Fruit fly (Drosophila melanogaster) whole organism, embryonic: ENCODE data around the gene CG31792.

Source experiments
- CG10959 ChIP-seq: fragments of 200-800 bp; sonication (Bioruptor generic); IDR thresholded peaks from 2 replicates; pipeline ENCODE4 v1.3.6; 2022; ENCODE audit warnings: missing biosample characterization, missing genetic modification characterization
- CG11456 ChIP-seq: fragments of 200-800 bp; sonication (Bioruptor generic); IDR thresholded peaks from 3 replicates; pipeline ENCODE4 v1.3.6; 2022; ENCODE audit warnings: missing biosample characterization, missing genetic modification characterization
- CG11504 ChIP-seq: fragments of 200-800 bp; sonication (Bioruptor generic); optimal IDR thresholded peaks from 3 replicates; lab custom pipeline; 2019; ENCODE audit warnings: missing biosample characterization, mild to moderate bottlenecking, missing genetic modification characterization, moderate library complexity
- CG11560 ChIP-seq: fragments of 200-800 bp; sonication (Bioruptor generic); IDR thresholded peaks from 3 replicates; pipeline ENCODE4 v1.3.6; 2022; ENCODE audit warnings: missing biosample characterization, missing genetic modification characterization
- CG12391 ChIP-seq: fragments of 200-800 bp; sonication (Bioruptor generic); optimal IDR thresholded peaks from 3 replicates; lab custom pipeline; 2018; ENCODE audit warnings: missing biosample characterization, mild to moderate bottlenecking, missing genetic modification characterization, moderate library complexity
- CG13894 ChIP-seq: fragments of 200-800 bp; sonication (Bioruptor generic); optimal IDR thresholded peaks from 3 replicates; lab custom pipeline; 2018; ENCODE audit warnings: missing biosample characterization, mild to moderate bottlenecking, missing genetic modification characterization, moderate library complexity
- CG14667 ChIP-seq: fragments of 200-800 bp; sonication (Bioruptor generic); IDR thresholded peaks from 2 replicates; pipeline ENCODE4 v1.3.6; 2022; ENCODE audit warnings: missing biosample characterization, missing genetic modification characterization
- CG14860 ChIP-seq: fragments of 200-800 bp; sonication (Bioruptor generic); IDR thresholded peaks from 3 replicates; pipeline ENCODE4 v1.3.6; 2022; ENCODE audit warnings: missing biosample characterization, missing genetic modification characterization; ENCODE audit not compliant: partially characterized antibody
- CG17829 ChIP-seq: fragments of 200-800 bp; optimal IDR thresholded peaks from 2 replicates; lab custom pipeline; 2019; ENCODE audit warnings: missing biosample characterization, mild to moderate bottlenecking, missing genetic modification characterization, moderate library complexity
- CG18619 ChIP-seq: fragments of 200-800 bp; sonication (Bioruptor generic); optimal IDR thresholded peaks from 3 replicates; lab custom pipeline; 2017; ENCODE audit warnings: missing biosample characterization, mild to moderate bottlenecking, missing genetic modification characterization
- CG31441 ChIP-seq: fragments of 200-800 bp; sonication (Bioruptor generic); IDR thresholded peaks from 2 replicates; pipeline ENCODE4 v1.3.6; 2022; ENCODE audit warnings: missing biosample characterization, missing genetic modification characterization
- CG3281 ChIP-seq: fragments of 200-800 bp; sonication (Bioruptor generic); optimal IDR thresholded peaks from 3 replicates; lab custom pipeline; 2017; ENCODE audit warnings: missing biosample characterization, mild to moderate bottlenecking, missing genetic modification characterization
- CG4617 ChIP-seq: fragments of 200-800 bp; sonication (Bioruptor generic); optimal IDR thresholded peaks from 3 replicates; lab custom pipeline; 2016; ENCODE audit warnings: missing biosample characterization, missing genetic modification characterization, borderline replicate concordance
- CG6791 ChIP-seq: fragments of 200-800 bp; sonication (Bioruptor generic); IDR thresholded peaks from 3 replicates; pipeline ENCODE4 v1.3.6; 2022; ENCODE audit warnings: missing biosample characterization, missing genetic modification characterization; ENCODE audit not compliant: partially characterized antibody
- CG7372 ChIP-seq: fragments of 200-800 bp; sonication (Bioruptor generic); IDR thresholded peaks from 2 replicates; pipeline ENCODE4 v1.3.6; 2022; ENCODE audit warnings: missing biosample characterization, missing genetic modification characterization
- CG8281 ChIP-seq: fragments of 200-800 bp; sonication (Bioruptor generic); optimal IDR thresholded peaks from 2 replicates; lab custom pipeline; 2018; ENCODE audit warnings: missing biosample characterization, mild to moderate bottlenecking, missing genetic modification characterization, moderate library complexity
- CG8924 ChIP-seq: fragments of 200-800 bp; optimal IDR thresholded peaks from 3 replicates; lab custom pipeline; 2019; ENCODE audit warnings: missing biosample characterization, mild to moderate bottlenecking, missing genetic modification characterization, moderate library complexity
- CG9215 ChIP-seq: fragments of 200-800 bp; sonication (Bioruptor generic); IDR thresholded peaks from 2 replicates; pipeline ENCODE4 v1.3.6; 2022; ENCODE audit warnings: missing biosample characterization, missing genetic modification characterization
- CG9817 ChIP-seq: fragments of 200-800 bp; sonication (Bioruptor generic); optimal IDR thresholded peaks from 2 replicates; lab custom pipeline; 2018; ENCODE audit warnings: missing biosample characterization, mild to moderate bottlenecking, missing genetic modification characterization, moderate library complexity
- CG9876 ChIP-seq: fragments of 200-800 bp; sonication (Bioruptor generic); optimal IDR thresholded peaks from 2 replicates; lab custom pipeline; 2016; ENCODE audit warnings: missing biosample characterization, missing genetic modification characterization
- Camta ChIP-seq: fragments of 200-800 bp; sonication (Bioruptor generic); optimal IDR thresholded peaks from 2 replicates; lab custom pipeline; 2016; ENCODE audit warnings: missing biosample characterization, missing genetic modification characterization
- CrebB ChIP-seq: fragments of 200-800 bp; sonication (Bioruptor generic); optimal IDR thresholded peaks from 3 replicates; lab custom pipeline; 2018; ENCODE audit warnings: missing biosample characterization, mild to moderate bottlenecking, missing genetic modification characterization
- D ChIP-seq, 2 experiments: fragments of 200-800 bp in 1 of 2; fragments of >200 bp in 1 of 2; sonication (Bioruptor generic) in 1 of 2; optimal IDR thresholded peaks; 2 replicates in 1 of 2; 3 replicates in 1 of 2; lab custom pipeline; 2017; ENCODE audit warnings: mild to moderate bottlenecking in 1 of 2, missing biosample characterization in 1 of 2, missing genetic modification characterization in 1 of 2, missing genetic modification reagents in 1 of 2
- Dfd ChIP-seq, 2 experiments: fragments of >200 bp; optimal IDR thresholded peaks; 2 replicates each; lab custom pipeline; 2017; ENCODE audit warnings: missing biosample characterization in 2 of 2, missing genetic modification characterization in 2 of 2
- Dip3 ChIP-seq: fragments of 200-800 bp; sonication (Bioruptor generic); optimal IDR thresholded peaks from 3 replicates; lab custom pipeline; 2016; ENCODE audit warnings: missing biosample characterization, missing genetic modification characterization
- Fer1 ChIP-seq: fragments of 200-800 bp; sonication (Bioruptor generic); optimal IDR thresholded peaks from 2 replicates; lab custom pipeline; 2017; ENCODE audit warnings: missing biosample characterization, mild to moderate bottlenecking, missing genetic modification characterization
- HHEX ChIP-seq: fragments of 200-800 bp; sonication (Bioruptor generic); optimal IDR thresholded peaks from 3 replicates; lab custom pipeline; 2017; ENCODE audit warnings: missing biosample characterization, mild to moderate bottlenecking, missing genetic modification characterization, missing genetic modification reagents
- Meics ChIP-seq: fragments of 200-800 bp; sonication (Bioruptor generic); optimal IDR thresholded peaks from 2 replicates; lab custom pipeline; 2017; ENCODE audit warnings: missing biosample characterization, mild to moderate bottlenecking, missing genetic modification characterization
- Pdp1 ChIP-seq, 2 experiments: fragments of 200-800 bp; sonication (Bioruptor generic); optimal IDR thresholded peaks; 3 replicates each; lab custom pipeline; 2016; ENCODE audit warnings: missing biosample characterization in 2 of 2, missing genetic modification characterization in 2 of 2, mild to moderate bottlenecking in 1 of 2, moderate library complexity in 1 of 2
- Side ChIP-seq: fragments of 200-800 bp; sonication (Bioruptor generic); optimal IDR thresholded peaks from 2 replicates; lab custom pipeline; 2016; ENCODE audit warnings: missing biosample characterization, missing genetic modification characterization
- Six4 ChIP-seq: fragments of 200-800 bp; sonication (Bioruptor generic); optimal IDR thresholded peaks from 2 replicates; lab custom pipeline; 2016; ENCODE audit warnings: missing biosample characterization, missing genetic modification characterization
- Spps ChIP-seq: fragments of 200-800 bp; sonication (Bioruptor generic); optimal IDR thresholded peaks from 2 replicates; lab custom pipeline; 2018; ENCODE audit warnings: missing biosample characterization, mild to moderate bottlenecking, missing genetic modification characterization
- Xbp1 ChIP-seq: fragments of 200-800 bp; sonication (Bioruptor generic); optimal IDR thresholded peaks from 3 replicates; lab custom pipeline; 2016; ENCODE audit warnings: missing biosample characterization, mild to moderate bottlenecking, missing genetic modification characterization
- abd-A ChIP-seq: fragments of 200-800 bp; sonication (Bioruptor generic); optimal IDR thresholded peaks from 3 replicates; lab custom pipeline; 2019; ENCODE audit warnings: missing biosample characterization, mild to moderate bottlenecking, missing genetic modification characterization, moderate library complexity
- bcd ChIP-seq: fragments of 200-800 bp; sonication (Bioruptor generic); optimal IDR thresholded peaks from 2 replicates; lab custom pipeline; 2017; ENCODE audit warnings: missing biosample characterization, mild to moderate bottlenecking, missing genetic modification characterization
- dati ChIP-seq: fragments of 200-800 bp; sonication (Bioruptor generic); IDR thresholded peaks from 2 replicates; pipeline ENCODE4 v1.3.6; 2022; ENCODE audit warnings: missing biosample characterization, missing genetic modification characterization
- fd64A ChIP-seq: fragments of 200-800 bp; sonication (Bioruptor generic); optimal IDR thresholded peaks from 3 replicates; lab custom pipeline; 2018; ENCODE audit warnings: missing biosample characterization, mild to moderate bottlenecking, missing genetic modification characterization
- grau ChIP-seq: fragments of 200-800 bp; optimal IDR thresholded peaks from 3 replicates; lab custom pipeline; 2019; ENCODE audit warnings: missing biosample characterization, mild to moderate bottlenecking, missing genetic modification characterization, moderate library complexity
- gsb-n ChIP-seq: fragments of 200-800 bp; sonication (Bioruptor generic); optimal IDR thresholded peaks from 3 replicates; lab custom pipeline; 2018; ENCODE audit warnings: missing biosample characterization, mild to moderate bottlenecking, missing genetic modification characterization
- hkb ChIP-seq, 2 experiments: fragments of 200-800 bp in 1 of 2; fragments of >200 bp in 1 of 2; sonication (Bioruptor generic) in 1 of 2; IDR thresholded peaks in 1 of 2; optimal IDR thresholded peaks in 1 of 2; 2 replicates each; pipeline versions ENCODE4 v1.3.6 to Lab custom; 2017 to 2022; ENCODE audit warnings: missing biosample characterization in 1 of 2, missing genetic modification characterization in 1 of 2
- jigr1 ChIP-seq: fragments of 200-800 bp; sonication (Bioruptor generic); IDR thresholded peaks from 3 replicates; pipeline ENCODE4 v1.3.6; 2022; ENCODE audit warnings: missing biosample characterization, missing genetic modification characterization
- kay ChIP-seq: fragments of 200-800 bp; sonication (Bioruptor generic); optimal IDR thresholded peaks from 2 replicates; lab custom pipeline; 2016; ENCODE audit warnings: missing biosample characterization, missing genetic modification characterization
- klu ChIP-seq: fragments of 200-800 bp; sonication (Bioruptor generic); IDR thresholded peaks from 2 replicates; pipeline ENCODE4 v1.3.6; 2022; ENCODE audit warnings: missing biosample characterization, missing genetic modification characterization
- lab ChIP-seq: fragments of 200-800 bp; sonication (Bioruptor generic); optimal IDR thresholded peaks from 3 replicates; lab custom pipeline; 2017; ENCODE audit warnings: missing biosample characterization, missing genetic modification characterization, mild to moderate bottlenecking, moderate library complexity, missing genetic modification reagents
- pb ChIP-seq: fragments of 200-800 bp; sonication (Bioruptor generic); optimal IDR thresholded peaks from 3 replicates; lab custom pipeline; 2016; ENCODE audit warnings: missing biosample characterization, missing genetic modification characterization
- sd ChIP-seq: fragments of 200-800 bp; sonication (Bioruptor generic); optimal IDR thresholded peaks from 3 replicates; lab custom pipeline; 2018; ENCODE audit warnings: missing biosample characterization, mild to moderate bottlenecking, missing genetic modification characterization, moderate library complexity
- sisA ChIP-seq: fragments of 200-800 bp; sonication (Bioruptor generic); IDR thresholded peaks from 2 replicates; pipeline ENCODE4 v1.3.6; 2022; ENCODE audit warnings: missing biosample characterization, missing genetic modification characterization
- toy ChIP-seq: fragments of 200-800 bp; sonication (Bioruptor generic); IDR thresholded peaks from 2 replicates; pipeline ENCODE4 v1.3.6; 2022; ENCODE audit warnings: missing biosample characterization, missing genetic modification characterization
- trh ChIP-seq: fragments of 200-800 bp; sonication (Bioruptor generic); optimal IDR thresholded peaks from 2 replicates; lab custom pipeline; 2016; ENCODE audit warnings: missing biosample characterization, missing genetic modification characterization
- yki ChIP-seq: fragments of >200 bp; optimal IDR thresholded peaks from 3 replicates; lab custom pipeline; 2018

CG31792 gene

dm6 chr2L:18966844-18967243 is 30.4 kb upstream of the CG31792 start (continued):
- no peak for TF ChIP-seq trh (GFP tag; lab: Kevin White, UChicago)
- TF ChIP-seq toy: no peak
- TF ChIP-seq kay (GFP tag; lab: Kevin White, UChicago): no peak
- peak; percentile 29 for TF ChIP-seq bcd (GFP tag; lab: Kevin White, UChicago)
- TF ChIP-seq CG9215 (GFP tag; lab: Robert Waterston, UW): peak; percentile 71
- TF ChIP-seq CG8924: no peak
- peak; percentile 56 for TF ChIP-seq CG17829 (tag; lab: Kevin White, UChicago)
- peak; percentile 47 for TF ChIP-seq CG12391 (tag; lab: Kevin White, UChicago)
- TF ChIP-seq grau (tag; lab: Kevin White, UChicago): peak; percentile 62
- TF ChIP-seq CG31441: peak; percentile 9; the same call in 1 of the 2 replicates
- no peak for TF ChIP-seq Spps (tag; lab: Kevin White, UChicago)
- no peak for TF ChIP-seq CG10959
- no peak for TF ChIP-seq Six4 (GFP tag; lab: Kevin White, UChicago)
- no peak for TF ChIP-seq jigr1 (GFP tag; lab: Robert Waterston, UW)
- TF ChIP-seq CG7372 (GFP tag; lab: Robert Waterston, UW): peak; percentile 55
- no peak for TF ChIP-seq pb (GFP tag; lab: Kevin White, UChicago)
- TF ChIP-seq CG11504: peak; percentile 36
- no peak for TF ChIP-seq CG4617 (GFP tag; lab: Kevin White, UChicago)
- TF ChIP-seq CG14667 (GFP tag; lab: Robert Waterston, UW): peak; percentile 29; the same call in 1 of the 2 replicates
- no peak for TF ChIP-seq sisA
- TF ChIP-seq yki (lab: Kevin White, UChicago): no peak
- TF ChIP-seq klu: no peak
- TF ChIP-seq CG3281 (GFP tag; lab: Kevin White, UChicago): peak; percentile 71
- TF ChIP-seq gsb-n: no peak
- TF ChIP-seq sd (tag; lab: Kevin White, UChicago): no peak
- TF ChIP-seq hkb (optimal IDR thresholded peaks at IDR 0.05; lab: Kevin White, UChicago): no peak
- peak; percentile 48; the same call in 1 of the 2 replicates for TF ChIP-seq hkb (GFP tag; IDR thresholded peaks at IDR 0.05; lab: Robert Waterston, UW)
- TF ChIP-seq Camta (GFP tag; lab: Kevin White, UChicago): no peak
- no peak for TF ChIP-seq CG6791 (GFP tag; lab: Robert Waterston, UW)
- TF ChIP-seq abd-A (tag; lab: Kevin White, UChicago): no peak
- peak; percentile 74 for TF ChIP-seq Meics (GFP tag; lab: Kevin White, UChicago)
- TF ChIP-seq Xbp1 (GFP tag; lab: Kevin White, UChicago): no peak
- peak; percentile 66 for TF ChIP-seq Fer1 (GFP tag; lab: Kevin White, UChicago)
- TF ChIP-seq CG18619 (GFP tag; lab: Kevin White, UChicago): no peak
- TF ChIP-seq lab (GFP tag; lab: Kevin White, UChicago): peak; percentile 79
- TF ChIP-seq CG8281: no peak
- no peak for TF ChIP-seq CrebB (tag; lab: Kevin White, UChicago)
- TF ChIP-seq Dip3 (GFP tag; lab: Kevin White, UChicago): no peak
- no peak; the same call in 1 of the 2 replicates for TF ChIP-seq dati
- no peak for TF ChIP-seq D (optimal IDR thresholded peaks at IDR 0.05; lab: Kevin White, UChicago)
- no peak for TF ChIP-seq D (GFP tag; optimal IDR thresholded peaks at IDR 0.05; lab: Kevin White, UChicago)
- no peak for TF ChIP-seq CG14860 (GFP tag; lab: Robert Waterston, UW)
- peak; percentile 51 for TF ChIP-seq CG9817 (tag; lab: Kevin White, UChicago)
- TF ChIP-seq Pdp1 (GFP tag; optimal IDR thresholded peaks at IDR 0.05; lab: Kevin White, UChicago): no peak
- no peak for TF ChIP-seq CG9876 (GFP tag; lab: Kevin White, UChicago)
- peak; percentile 57 for TF ChIP-seq CG13894 (tag; lab: Kevin White, UChicago)
- peak; percentile 57 for TF ChIP-seq HHEX (GFP tag; lab: Kevin White, UChicago)
- TF ChIP-seq fd64A (GFP tag; lab: Kevin White, UChicago): no peak
- no peak for TF ChIP-seq Dfd (GFP tag; optimal IDR thresholded peaks at IDR 0.05; lab: Kevin White, UChicago)
- no peak for TF ChIP-seq Side (GFP tag; lab: Kevin White, UChicago)
- 0 out of 3 replicates have a peak, but pooled peaks have one; percentile 12 for TF ChIP-seq CG11456
- no peak for TF ChIP-seq CG11560 (tag; lab: Robert Waterston, UW)
